Fruit fly (Drosophila melanogaster): Measurements from ENCODE around the gene CG3349.

dm6 chr3L:14960549-14960948, 18.9 kb upstream of the CG3349 start:
- TF ChIP-seq CG13204 (GFP tag; optimal IDR thresholded peaks at IDR 0.05) (no peak), Snoo (tag; optimal IDR thresholded peaks at IDR 0.05) (no peak), EcR (GFP tag; optimal IDR thresholded peaks at IDR 0.05) (no peak), CG32121 (GFP tag; IDR thresholded peaks at IDR 0.05) (no peak), CG34367 (tag; optimal IDR thresholded peaks at IDR 0.05) (no peak), CG17806 (tag; optimal IDR thresholded peaks at IDR 0.05) (no peak)
